Worm (Caenorhabditis elegans) whole organism, L4/young adult: Measurements from ENCODE around the gene pmk-2.

Source experiments
- W03F9.2 ChIP-seq: fragments of 150-350 bp; optimal IDR thresholded peaks from 2 replicates; lab custom pipeline; 2014; ENCODE audit warnings: missing biosample characterization, missing genetic modification characterization
- dao-5 ChIP-seq: sonication (generic microtip); optimal IDR thresholded peaks from 2 replicates; lab custom pipeline; 2016; ENCODE audit warnings: missing genotype, missing genetic modification characterization, moderate library complexity, missing compliant biosample characterization
- him-1 ChIP-seq: sonication (generic microtip); optimal IDR thresholded peaks from 2 replicates; lab custom pipeline; 2016; ENCODE audit warnings: missing genotype, missing genetic modification reagents, missing genetic modification characterization, missing compliant biosample characterization

- TF ChIP-seq him-1 (tag; lab: Kevin White, UChicago) (no peak), dao-5 (tag; lab: Kevin White, UChicago) (no peak), W03F9.2 (no peak)
Observed at ce11 chrIV:8188421-8189112, 45.3 kb downstream of the pmk-2 start.
